Fruit fly (Drosophila melanogaster): Measurements from ENCODE around the gene CG9377.

The CG9377 gene

DNA sequence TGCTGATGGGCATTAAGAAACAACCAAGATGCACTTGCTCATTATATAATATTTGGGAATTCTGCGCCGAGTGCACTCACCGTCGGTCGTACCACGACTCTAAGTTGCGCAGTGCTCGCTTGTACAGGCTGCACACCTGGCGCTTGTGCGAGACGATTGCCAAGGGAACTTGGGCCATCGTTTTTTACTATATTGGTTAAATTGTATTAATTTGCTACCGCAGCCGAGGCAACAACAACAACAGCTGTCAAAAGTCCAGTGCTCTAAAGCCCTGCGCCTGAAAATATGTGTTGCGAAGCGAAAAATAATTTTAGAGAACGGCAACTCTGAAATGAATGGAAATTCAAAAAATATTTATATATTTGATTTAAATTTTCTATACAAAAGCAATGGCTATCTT lies 9.4 kb upstream of the CG9377 start, which contains the start of gene ND-B22 (continued):
- no peak for TF ChIP-seq CG6765 (GFP tag; optimal IDR thresholded peaks at IDR 0.05)
- TF ChIP-seq fu2 (GFP tag; optimal IDR thresholded peaks at IDR 0.05), result peak; percentile 25
- TF ChIP-seq hkb (optimal IDR thresholded peaks at IDR 0.05), result no peak
- peak; percentile 34; the same call in 1 of the 2 replicates for TF ChIP-seq hkb (GFP tag; IDR thresholded peaks at IDR 0.05)
- TF ChIP-seq sc (optimal IDR thresholded peaks at IDR 0.05), result no peak
- no peak for TF ChIP-seq sc (GFP tag; optimal IDR thresholded peaks at IDR 0.05)
- TF ChIP-seq exex (tag; optimal IDR thresholded peaks at IDR 0.05), result no peak
- TF ChIP-seq Dip3 (GFP tag; optimal IDR thresholded peaks at IDR 0.05), result peak; percentile 61
- TF ChIP-seq Fer2 (tag; optimal IDR thresholded peaks at IDR 0.05), result peak; percentile 19
- TF ChIP-seq emc (GFP tag; optimal IDR thresholded peaks at IDR 0.05), result no peak
- TF ChIP-seq CoRest (tag; optimal IDR thresholded peaks at IDR 0.05), result peak; percentile 6
- TF ChIP-seq gcm (GFP tag; optimal IDR thresholded peaks at IDR 0.05), result no peak
- no peak for TF ChIP-seq prd (optimal IDR thresholded peaks at IDR 0.05)
- 0 out of 3 replicates have a peak, but pooled peaks have one; percentile 7 for TF ChIP-seq prd (GFP tag; IDR thresholded peaks at IDR 0.05)
- TF ChIP-seq D19B (GFP tag; optimal IDR thresholded peaks at IDR 0.05), result peak; percentile 26
- TF ChIP-seq Med (GFP tag), result peak; percentile 88
- TF ChIP-seq her (GFP tag; optimal IDR thresholded peaks at IDR 0.05), result no peak
- no peak for TF ChIP-seq da (GFP tag; optimal IDR thresholded peaks at IDR 0.05)
- TF ChIP-seq CG3726 (GFP tag; IDR thresholded peaks at IDR 0.05), result no peak
- TF ChIP-seq dysf (GFP tag; IDR thresholded peaks at IDR 0.05), result 0 out of 3 replicates have a peak, but pooled peaks have one; percentile 5
- TF ChIP-seq pita (GFP tag; optimal IDR thresholded peaks at IDR 0.05), result no peak
- peak; percentile 58 for TF ChIP-seq CG30403 (GFP tag; optimal IDR thresholded peaks at IDR 0.05)
- TF ChIP-seq dmrt99B (tag; optimal IDR thresholded peaks at IDR 0.05), result no peak
- TF ChIP-seq chn (GFP tag; optimal IDR thresholded peaks at IDR 0.05), result peak; percentile 30
- peak; percentile 12; the same call in 1 of the 3 replicates for TF ChIP-seq CG11456 (GFP tag; IDR thresholded peaks at IDR 0.05)
- TF ChIP-seq fd3F (GFP tag; optimal IDR thresholded peaks at IDR 0.05), result no peak
- peak; percentile 27 for TF ChIP-seq CG18262 (tag; optimal IDR thresholded peaks at IDR 0.05)
- TF ChIP-seq CG14710 (tag; optimal IDR thresholded peaks at IDR 0.05), result peak; percentile 42
- TF ChIP-seq Deaf1 (tag; optimal IDR thresholded peaks at IDR 0.05), result no peak
- TF ChIP-seq CG4282 (GFP tag; optimal IDR thresholded peaks at IDR 0.05), result no peak
- no peak for TF ChIP-seq lola (GFP tag; optimal IDR thresholded peaks at IDR 0.05)
- 0 out of 2 replicates have a peak, but pooled peaks have one; percentile 13 for TF ChIP-seq Atf6 (GFP tag; IDR thresholded peaks at IDR 0.05)
- TF ChIP-seq Ets97D (GFP tag; optimal IDR thresholded peaks at IDR 0.05), result peak; percentile 71
- no peak for TF ChIP-seq rib (GFP tag; IDR thresholded peaks at IDR 0.05)
- no peak for TF ChIP-seq aop (GFP tag; IDR thresholded peaks at IDR 0.05)
- no peak for TF ChIP-seq Sin3A (optimal IDR thresholded peaks at IDR 0.05)
- no peak for TF ChIP-seq Atf-2 (GFP tag; optimal IDR thresholded peaks at IDR 0.05)
- peak; percentile 57 for TF ChIP-seq CG32532 (GFP tag; IDR thresholded peaks at IDR 0.05)
- no peak for TF ChIP-seq vnd (GFP tag; IDR thresholded peaks at IDR 0.05; ENCODE audit: partially characterized antibody)
- no peak for TF ChIP-seq CG33557 (GFP tag; optimal IDR thresholded peaks at IDR 0.05)
- peak; percentile 39 for TF ChIP-seq CG4820 (GFP tag; optimal IDR thresholded peaks at IDR 0.05)
- no peak for TF ChIP-seq pfk (GFP tag; optimal IDR thresholded peaks at IDR 0.05)
- TF ChIP-seq CG2712 (tag; optimal IDR thresholded peaks at IDR 0.05), result peak; percentile 42
- peak; percentile 43; the same call in 1 of the 2 replicates for TF ChIP-seq sna (GFP tag; IDR thresholded peaks at IDR 0.05; ENCODE audit: partially characterized antibody)
- TF ChIP-seq br (optimal IDR thresholded peaks at IDR 0.05), result no peak
- TF ChIP-seq tna (GFP tag; IDR thresholded peaks at IDR 0.05; ENCODE audit: partially characterized antibody), result 0 out of 2 replicates have a peak, but pooled peaks have one; percentile 33
- peak; percentile 24 for TF ChIP-seq PHDP (tag; optimal IDR thresholded peaks at IDR 0.05)
- TF ChIP-seq bab2 (GFP tag; optimal IDR thresholded peaks at IDR 0.05), result peak; percentile 6
- TF ChIP-seq Doc3 (GFP tag; IDR thresholded peaks at IDR 0.05; ENCODE audit: partially characterized antibody), result no peak
- TF ChIP-seq Elba2 (GFP tag; optimal IDR thresholded peaks at IDR 0.05), result no peak
- peak; percentile 66 for TF ChIP-seq Bdp1 (GFP tag; optimal IDR thresholded peaks at IDR 0.05)
- no peak for TF ChIP-seq onecut (GFP tag; IDR thresholded peaks at IDR 0.05)

Measured in whole organism, embryonic.